Worm (Caenorhabditis elegans): ENCODE results near the gene scl-19.

ce11 chrV:18695469-18695868 lies 36.3 kb upstream of the scl-19 start:
- no peak for TF ChIP-seq snpc-4 (tag; optimal IDR thresholded peaks at IDR 0.05)
- TF ChIP-seq unc-39 (tag; optimal IDR thresholded peaks at IDR 0.05) = no peak
- TF ChIP-seq zag-1 (tag; optimal IDR thresholded peaks at IDR 0.05) = no peak
- no peak for TF ChIP-seq nhr-11 (tag; optimal IDR thresholded peaks at IDR 0.05)
